Fruit fly (Drosophila melanogaster) whole organism, embryonic: Measurements from ENCODE around the gene Patj.
A peak's percentile ranks its signal among the peaks of the same experiment; 100 is the strongest.

Experiments used
- B-H1 ChIP-seq: fragments of 200-800 bp; sonication (Bioruptor generic); IDR thresholded peaks from 3 replicates; pipeline ENCODE4 v1.3.6; 2022; ENCODE audit warnings: missing biosample characterization, missing genetic modification characterization
- Blimp-1 ChIP-seq: fragments of 200-800 bp; sonication (Bioruptor generic); optimal IDR thresholded peaks from 3 replicates; lab custom pipeline; 2018; ENCODE audit warnings: missing biosample characterization, missing genetic modification characterization, mild to moderate bottlenecking, moderate library complexity, missing genetic modification reagents
- CG10321 ChIP-seq: fragments of 200-800 bp; sonication (Bioruptor generic); IDR thresholded peaks from 2 replicates; pipeline ENCODE4 v1.3.6; 2022; ENCODE audit warnings: missing biosample characterization, missing genetic modification characterization
- CG11456 ChIP-seq: fragments of 200-800 bp; sonication (Bioruptor generic); IDR thresholded peaks from 3 replicates; pipeline ENCODE4 v1.3.6; 2022; ENCODE audit warnings: missing biosample characterization, missing genetic modification characterization
- CG11504 ChIP-seq: fragments of 200-800 bp; sonication (Bioruptor generic); optimal IDR thresholded peaks from 3 replicates; lab custom pipeline; 2019; ENCODE audit warnings: missing biosample characterization, mild to moderate bottlenecking, missing genetic modification characterization, moderate library complexity
- CG12942 ChIP-seq: fragments of 200-800 bp; sonication (Bioruptor generic); optimal IDR thresholded peaks from 3 replicates; lab custom pipeline; 2016; ENCODE audit warnings: missing biosample characterization, missing genetic modification characterization
- CG14050 ChIP-seq: fragments of 200-800 bp; sonication (Bioruptor generic); IDR thresholded peaks from 3 replicates; pipeline ENCODE4 v1.3.6; 2022; ENCODE audit warnings: missing biosample characterization, missing genetic modification characterization
- CG14667 ChIP-seq: fragments of 200-800 bp; sonication (Bioruptor generic); IDR thresholded peaks from 2 replicates; pipeline ENCODE4 v1.3.6; 2022; ENCODE audit warnings: missing biosample characterization, missing genetic modification characterization
- CG14710 ChIP-seq: fragments of 200-800 bp; sonication (Bioruptor generic); optimal IDR thresholded peaks from 3 replicates; lab custom pipeline; 2019; ENCODE audit warnings: missing biosample characterization, mild to moderate bottlenecking, missing genetic modification characterization, moderate library complexity
- CG15479 ChIP-seq: fragments of 200-800 bp; sonication (Bioruptor generic); optimal IDR thresholded peaks from 3 replicates; lab custom pipeline; 2019; ENCODE audit warnings: missing biosample characterization, mild to moderate bottlenecking, missing genetic modification characterization, moderate library complexity
- CG15514 ChIP-seq: fragments of 200-800 bp; sonication (Bioruptor generic); optimal IDR thresholded peaks from 3 replicates; lab custom pipeline; 2017; ENCODE audit warnings: missing biosample characterization, missing genetic modification characterization, mild to moderate bottlenecking, moderate library complexity, missing genetic modification reagents
- CG16863 ChIP-seq: fragments of 200-800 bp; sonication (Bioruptor generic); optimal IDR thresholded peaks from 3 replicates; lab custom pipeline; 2016; ENCODE audit warnings: missing biosample characterization, missing genetic modification characterization
- CG17186 ChIP-seq: fragments of 200-800 bp; sonication (Bioruptor generic); optimal IDR thresholded peaks from 3 replicates; lab custom pipeline; 2017; ENCODE audit warnings: missing biosample characterization, missing genetic modification reagents, missing genetic modification characterization
- CG17802 ChIP-seq: fragments of 200-800 bp; sonication (Bioruptor generic); optimal IDR thresholded peaks from 2 replicates; lab custom pipeline; 2018; ENCODE audit warnings: missing biosample characterization, mild to moderate bottlenecking, missing genetic modification characterization, moderate library complexity
- CG30403 ChIP-seq: fragments of 200-800 bp; sonication (Bioruptor generic); optimal IDR thresholded peaks from 3 replicates; lab custom pipeline; 2016; ENCODE audit warnings: missing biosample characterization, missing genetic modification characterization
- CG31365 ChIP-seq: fragments of 200-800 bp; sonication (Bioruptor generic); optimal IDR thresholded peaks from 2 replicates; lab custom pipeline; 2018; ENCODE audit warnings: missing biosample characterization, mild to moderate bottlenecking, missing genetic modification characterization
- CG33557 ChIP-seq: fragments of 200-800 bp; sonication (Bioruptor generic); optimal IDR thresholded peaks from 2 replicates; lab custom pipeline; 2019; ENCODE audit warnings: missing biosample characterization, mild to moderate bottlenecking, missing genetic modification characterization, moderate library complexity
- CG3995 ChIP-seq: fragments of 200-800 bp; sonication (Bioruptor generic); optimal IDR thresholded peaks from 3 replicates; lab custom pipeline; 2016; ENCODE audit warnings: missing biosample characterization, missing genetic modification characterization
- CG6654 ChIP-seq: fragments of 200-800 bp; sonication (Bioruptor generic); optimal IDR thresholded peaks from 2 replicates; lab custom pipeline; 2017; ENCODE audit warnings: missing biosample characterization, mild to moderate bottlenecking, missing genetic modification characterization
- CG6689 ChIP-seq: fragments of 200-800 bp; sonication (Bioruptor generic); IDR thresholded peaks from 2 replicates; pipeline ENCODE4 v1.3.6; 2022; ENCODE audit warnings: missing biosample characterization, missing genetic modification characterization
- CG7928 ChIP-seq: fragments of 200-800 bp; sonication (Bioruptor generic); optimal IDR thresholded peaks from 2 replicates; lab custom pipeline; 2017; ENCODE audit warnings: missing biosample characterization, mild to moderate bottlenecking, missing genetic modification characterization
- CG9876 ChIP-seq: fragments of 200-800 bp; sonication (Bioruptor generic); optimal IDR thresholded peaks from 2 replicates; lab custom pipeline; 2016; ENCODE audit warnings: missing biosample characterization, missing genetic modification characterization
- CoRest ChIP-seq: fragments of 200-800 bp; sonication (Bioruptor generic); optimal IDR thresholded peaks from 3 replicates; lab custom pipeline; 2018; ENCODE audit warnings: missing biosample characterization, mild to moderate bottlenecking, missing genetic modification characterization, moderate library complexity
- D ChIP-seq, 2 experiments: fragments of 200-800 bp in 1 of 2; fragments of >200 bp in 1 of 2; sonication (Bioruptor generic) in 1 of 2; optimal IDR thresholded peaks; 2 replicates in 1 of 2; 3 replicates in 1 of 2; lab custom pipeline; 2017; ENCODE audit warnings: mild to moderate bottlenecking in 1 of 2, missing biosample characterization in 1 of 2, missing genetic modification characterization in 1 of 2, missing genetic modification reagents in 1 of 2
- Drgx ChIP-seq: fragments of 200-800 bp; sonication (Bioruptor generic); IDR thresholded peaks from 2 replicates; pipeline ENCODE4 v1.3.6; 2022; ENCODE audit warnings: missing biosample characterization, missing genetic modification characterization
- E2f1 ChIP-seq: fragments of 200-800 bp; sonication (Bioruptor generic); IDR thresholded peaks from 2 replicates; pipeline ENCODE4 v1.3.6; 2022; ENCODE audit warnings: missing biosample characterization, missing genetic modification characterization
- Fer2 ChIP-seq: fragments of 200-800 bp; sonication (Bioruptor generic); optimal IDR thresholded peaks from 2 replicates; lab custom pipeline; 2018; ENCODE audit warnings: missing biosample characterization, mild to moderate bottlenecking, missing genetic modification characterization, moderate library complexity
- Kr ChIP-seq: fragments of 200-800 bp; sonication (Bioruptor generic); optimal IDR thresholded peaks from 2 replicates; lab custom pipeline; 2017; ENCODE audit warnings: missing biosample characterization, mild to moderate bottlenecking, missing genetic modification characterization
- Tbp ChIP-seq: fragments of >200 bp; optimal IDR thresholded peaks from 2 replicates; lab custom pipeline; 2018; ENCODE audit warnings: missing biosample characterization, missing genetic modification characterization
- corto ChIP-seq: fragments of 200-800 bp; sonication (Bioruptor generic); optimal IDR thresholded peaks from 2 replicates; lab custom pipeline; 2016; ENCODE audit warnings: missing biosample characterization, mild to moderate bottlenecking, missing genetic modification characterization, moderate library complexity
- cwo ChIP-seq: fragments of 200-800 bp; sonication (Bioruptor generic); optimal IDR thresholded peaks from 3 replicates; lab custom pipeline; 2017; ENCODE audit warnings: missing biosample characterization, missing genetic modification characterization, mild to moderate bottlenecking, moderate library complexity, missing genetic modification reagents
- danr ChIP-seq: fragments of 200-800 bp; sonication (Bioruptor generic); IDR thresholded peaks from 2 replicates; pipeline ENCODE4 v1.3.6; 2022; ENCODE audit warnings: missing biosample characterization, missing genetic modification characterization
- dm ChIP-seq: fragments of 200-800 bp; sonication (Bioruptor generic); optimal IDR thresholded peaks from 3 replicates; lab custom pipeline; 2016; ENCODE audit warnings: missing biosample characterization, missing genetic modification characterization
- eve ChIP-seq, 2 experiments: fragments of >200 bp; optimal IDR thresholded peaks; 2 replicates each; lab custom pipeline; 2017; ENCODE audit warnings: missing biosample characterization in 2 of 2, missing genetic modification characterization in 2 of 2
- eyg ChIP-seq: fragments of 200-800 bp; sonication (Bioruptor generic); optimal IDR thresholded peaks from 3 replicates; lab custom pipeline; 2016; ENCODE audit warnings: missing biosample characterization, missing genetic modification characterization
- gfzf ChIP-seq: fragments of 200-800 bp; sonication (Bioruptor generic); optimal IDR thresholded peaks from 2 replicates; lab custom pipeline; 2016; ENCODE audit warnings: missing biosample characterization, mild to moderate bottlenecking, missing genetic modification characterization, moderate library complexity
- gsb ChIP-seq: fragments of 200-800 bp; sonication (Bioruptor generic); IDR thresholded peaks from 2 replicates; pipeline ENCODE4 v1.3.6; 2022; ENCODE audit warnings: missing biosample characterization, missing genetic modification characterization
- hkb ChIP-seq, 2 experiments: fragments of 200-800 bp in 1 of 2; fragments of >200 bp in 1 of 2; sonication (Bioruptor generic) in 1 of 2; IDR thresholded peaks in 1 of 2; optimal IDR thresholded peaks in 1 of 2; 2 replicates each; pipeline versions ENCODE4 v1.3.6 to Lab custom; 2017 to 2022; ENCODE audit warnings: missing biosample characterization in 1 of 2, missing genetic modification characterization in 1 of 2
- inv ChIP-seq: fragments of 200-800 bp; sonication (Bioruptor generic); IDR thresholded peaks from 2 replicates; pipeline ENCODE4 v1.3.6; 2022; ENCODE audit warnings: missing biosample characterization, missing genetic modification characterization; ENCODE audit not compliant: partially characterized antibody
- kay ChIP-seq: fragments of 200-800 bp; sonication (Bioruptor generic); optimal IDR thresholded peaks from 2 replicates; lab custom pipeline; 2016; ENCODE audit warnings: missing biosample characterization, missing genetic modification characterization
- lmd ChIP-seq: fragments of 200-800 bp; sonication (Bioruptor generic); IDR thresholded peaks from 2 replicates; pipeline ENCODE4 v1.3.6; 2022; ENCODE audit warnings: missing biosample characterization, missing genetic modification characterization
- oc ChIP-seq: fragments of 200-800 bp; sonication (Bioruptor generic); optimal IDR thresholded peaks from 2 replicates; lab custom pipeline; 2018; ENCODE audit warnings: missing biosample characterization, mild to moderate bottlenecking, missing genetic modification characterization, moderate library complexity
- pfk ChIP-seq: fragments of 200-800 bp; sonication (Bioruptor generic); optimal IDR thresholded peaks from 2 replicates; lab custom pipeline; 2018; ENCODE audit warnings: missing biosample characterization, mild to moderate bottlenecking, missing genetic modification characterization, moderate library complexity
- repo ChIP-seq: fragments of 200-800 bp; sonication (Bioruptor generic); optimal IDR thresholded peaks from 2 replicates; lab custom pipeline; 2016; ENCODE audit warnings: missing biosample characterization, missing genetic modification characterization
- ro ChIP-seq: fragments of 200-800 bp; sonication (Bioruptor generic); IDR thresholded peaks from 2 replicates; pipeline ENCODE4 v1.3.6; 2022; ENCODE audit warnings: missing biosample characterization, missing genetic modification characterization
- sima ChIP-seq: fragments of 200-800 bp; sonication (Bioruptor generic); optimal IDR thresholded peaks from 2 replicates; lab custom pipeline; 2016; ENCODE audit warnings: missing biosample characterization, missing genetic modification characterization
- sqz ChIP-seq: fragments of 200-800 bp; sonication (Bioruptor generic); optimal IDR thresholded peaks from 3 replicates; lab custom pipeline; 2018; ENCODE audit warnings: missing biosample characterization, mild to moderate bottlenecking, missing genetic modification characterization
- tx ChIP-seq: fragments of 200-800 bp; sonication (Bioruptor generic); optimal IDR thresholded peaks from 2 replicates; lab custom pipeline; 2016; ENCODE audit warnings: missing biosample characterization, missing genetic modification characterization
- z ChIP-seq: fragments of 200-800 bp; sonication (Bioruptor generic); IDR thresholded peaks from 3 replicates; pipeline ENCODE4 v1.3.6; 2022; ENCODE audit warnings: missing biosample characterization, missing genetic modification characterization
- zfh1 ChIP-seq: fragments of 200-800 bp; sonication (Bioruptor generic); IDR thresholded peaks from 3 replicates; pipeline ENCODE4 v1.3.6; 2022; ENCODE audit warnings: missing biosample characterization, missing genetic modification characterization

Gene Patj

dm6 chr3L:1808631-1809030, 10.0 kb downstream of the Patj start (continued):
- peak; percentile 70 for TF ChIP-seq CG10321 (GFP tag; lab: Robert Waterston, UW)
- peak; percentile 90 for TF ChIP-seq CG6689
- no peak for TF ChIP-seq Tbp
- TF ChIP-seq inv (GFP tag; lab: Robert Waterston, UW) = no peak
- peak; percentile 92 for TF ChIP-seq zfh1 (GFP tag; lab: Robert Waterston, UW)
- TF ChIP-seq B-H1 (GFP tag; lab: Robert Waterston, UW) = peak; percentile 89
- TF ChIP-seq CG3995 (GFP tag; lab: Kevin White, UChicago) = peak; percentile 6
- peak; percentile 85 for TF ChIP-seq danr (GFP tag; lab: Robert Waterston, UW)
- peak; percentile 83 for TF ChIP-seq Blimp-1
- TF ChIP-seq ro (GFP tag; lab: Robert Waterston, UW) = peak; percentile 57; the same call in 1 of the 2 replicates
- peak; percentile 76 for TF ChIP-seq CG31365 (tag; lab: Kevin White, UChicago)
- TF ChIP-seq CG33557 (GFP tag; lab: Kevin White, UChicago) = peak; percentile 31
- peak; percentile 93 for TF ChIP-seq Drgx (GFP tag; lab: Robert Waterston, UW)
- peak; percentile 90 for TF ChIP-seq CoRest
- TF ChIP-seq D (optimal IDR thresholded peaks at IDR 0.05; lab: Kevin White, UChicago) = no peak
- TF ChIP-seq D (GFP tag; optimal IDR thresholded peaks at IDR 0.05; lab: Kevin White, UChicago) = peak; percentile 68
- no peak for TF ChIP-seq corto (GFP tag; lab: Kevin White, UChicago)
- peak; percentile 14 for TF ChIP-seq gfzf (GFP tag; lab: Kevin White, UChicago)
- peak; percentile 92 for TF ChIP-seq CG11504 (tag; lab: Kevin White, UChicago)
- peak; percentile 91 for TF ChIP-seq E2f1 (GFP tag; lab: Robert Waterston, UW)
- TF ChIP-seq cwo (GFP tag; lab: Kevin White, UChicago) = peak; percentile 81
- peak; percentile 85 for TF ChIP-seq CG16863 (GFP tag; lab: Kevin White, UChicago)
- TF ChIP-seq Kr = no peak
- TF ChIP-seq tx (GFP tag; lab: Kevin White, UChicago) = peak; percentile 89
- TF ChIP-seq CG7928 (GFP tag; lab: Kevin White, UChicago) = peak; percentile 49
- no peak for TF ChIP-seq eve (GFP tag; optimal IDR thresholded peaks at IDR 0.05; lab: Kevin White, UChicago)
- TF ChIP-seq CG14667 (GFP tag; lab: Robert Waterston, UW) = peak; percentile 88
- TF ChIP-seq CG30403 (GFP tag; lab: Kevin White, UChicago) = peak; percentile 88
- TF ChIP-seq CG11456 = peak; percentile 95
- TF ChIP-seq oc (tag; lab: Kevin White, UChicago) = peak; percentile 88
- peak; percentile 78 for TF ChIP-seq kay (GFP tag; lab: Kevin White, UChicago)
- peak; percentile 90 for TF ChIP-seq CG14050 (GFP tag; lab: Robert Waterston, UW)
- no peak for TF ChIP-seq pfk (GFP tag; lab: Kevin White, UChicago)
- TF ChIP-seq CG17802 (tag; lab: Kevin White, UChicago) = peak; percentile 63
- TF ChIP-seq CG6654 (GFP tag; lab: Kevin White, UChicago) = peak; percentile 31
- 0 out of 3 replicates have a peak, but pooled peaks have one; percentile 44 for TF ChIP-seq z (GFP tag; lab: Robert Waterston, UW)
- TF ChIP-seq lmd = peak; percentile 94
- TF ChIP-seq sqz (GFP tag; lab: Kevin White, UChicago) = no peak
- TF ChIP-seq sima (GFP tag; lab: Kevin White, UChicago) = peak; percentile 68
- peak; percentile 61 for TF ChIP-seq CG14710
- TF ChIP-seq hkb (optimal IDR thresholded peaks at IDR 0.05; lab: Kevin White, UChicago) = no peak
- peak; percentile 93 for TF ChIP-seq hkb (GFP tag; IDR thresholded peaks at IDR 0.05; lab: Robert Waterston, UW)
- peak; percentile 63 for TF ChIP-seq Fer2
- TF ChIP-seq CG15479 (GFP tag; lab: Kevin White, UChicago) = no peak
- peak; percentile 84 for TF ChIP-seq eyg (GFP tag; lab: Kevin White, UChicago)
- TF ChIP-seq repo = peak; percentile 88
- TF ChIP-seq CG12942 (GFP tag; lab: Kevin White, UChicago) = peak; percentile 86
- peak; percentile 35 for TF ChIP-seq CG17186
- peak; percentile 67 for TF ChIP-seq dm (GFP tag; lab: Kevin White, UChicago)
- peak; percentile 82 for TF ChIP-seq CG15514 (GFP tag; lab: Kevin White, UChicago)
- TF ChIP-seq gsb (GFP tag; lab: Robert Waterston, UW) = peak; percentile 93
- TF ChIP-seq CG9876 (GFP tag; lab: Kevin White, UChicago) = peak; percentile 77
